Fruit fly (Drosophila melanogaster): ENCODE results near the gene CG43450.

- no peak for TF ChIP-seq rn (GFP tag; IDR thresholded peaks at IDR 0.05)
- TF ChIP-seq gl (tag; optimal IDR thresholded peaks at IDR 0.05), result no peak
- no peak for TF ChIP-seq fd96Ca (GFP tag; IDR thresholded peaks at IDR 0.05)
- TF ChIP-seq Pif1B (GFP tag; optimal IDR thresholded peaks at IDR 0.05), result no peak
- no peak for TF ChIP-seq CG4496 (GFP tag; IDR thresholded peaks at IDR 0.05)
- TF ChIP-seq CG8301 (tag; optimal IDR thresholded peaks at IDR 0.05), result no peak
- TF ChIP-seq CG12605 (GFP tag; IDR thresholded peaks at IDR 0.05), result no peak
- TF ChIP-seq CG10348 (GFP tag; IDR thresholded peaks at IDR 0.05), result no peak
- no peak for TF ChIP-seq D1 (tag; optimal IDR thresholded peaks at IDR 0.05)
- TF ChIP-seq EcR (GFP tag; optimal IDR thresholded peaks at IDR 0.05), result no peak
- TF ChIP-seq CG8159 (tag; optimal IDR thresholded peaks at IDR 0.05), result no peak
- TF ChIP-seq Snoo (tag; optimal IDR thresholded peaks at IDR 0.05), result no peak
Observed at dm6 chr3R:12219497-12219896, 24.4 kb downstream of the CG43450 start, which contains the start of gene Cog1.
